Worm (Caenorhabditis elegans) whole organism, midembryonic: ENCODE results near the gene slcr-46.1.

Experiments used
- T22C8.4 ChIP-seq: fragments of 200-800 bp; sonication (Bioruptor generic); IDR thresholded peaks from 2 replicates; pipeline ENCODE4 v1.3.6; 2022; ENCODE audit warnings: missing genetic modification characterization, missing compliant biosample characterization
- cog-1 ChIP-seq: sonication (generic microtip); optimal IDR thresholded peaks from 2 replicates; lab custom pipeline; 2016; ENCODE audit warnings: missing genetic modification characterization, missing compliant biosample characterization
- flt-1 ChIP-seq: fragments of 200-800 bp; sonication (Bioruptor generic); IDR thresholded peaks from 2 replicates; pipeline ENCODE4 v1.3.6; 2022; ENCODE audit warnings: missing genetic modification characterization, missing compliant biosample characterization
- med-1 ChIP-seq: sonication (generic microtip); optimal IDR thresholded peaks from 2 replicates; lab custom pipeline; 2017; ENCODE audit warnings: missing genetic modification characterization, mild to moderate bottlenecking, missing compliant biosample characterization, antibody characterized with exemption, missing genetic modification reagents; ENCODE audit not compliant: insufficient read depth
- ref-1 ChIP-seq: fragments of 200-800 bp; sonication (Bioruptor generic); conservative IDR thresholded peaks from 2 replicates; pipeline ENCODE4 v1.3.6; 2022; ENCODE audit warnings: missing genetic modification reagents, missing genetic modification characterization, missing compliant biosample characterization
- tab-1 ChIP-seq: fragments of 200-800 bp; sonication (Bioruptor generic); IDR thresholded peaks from 2 replicates; pipeline ENCODE4 v1.3.6; 2022; ENCODE audit warnings: missing genetic modification characterization, missing compliant biosample characterization
- ztf-23 ChIP-seq: fragments of 200-800 bp; sonication (Bioruptor generic); IDR thresholded peaks from 2 replicates; pipeline ENCODE4 v1.3.6; 2022; ENCODE audit warnings: missing genetic modification reagents, missing genetic modification characterization, missing compliant biosample characterization
- ztf-29 ChIP-seq: fragments of 200-800 bp; sonication (Bioruptor generic); IDR thresholded peaks from 2 replicates; pipeline ENCODE4 v1.3.6; 2022; ENCODE audit warnings: missing genetic modification reagents, missing genetic modification characterization, missing compliant biosample characterization

DNA sequence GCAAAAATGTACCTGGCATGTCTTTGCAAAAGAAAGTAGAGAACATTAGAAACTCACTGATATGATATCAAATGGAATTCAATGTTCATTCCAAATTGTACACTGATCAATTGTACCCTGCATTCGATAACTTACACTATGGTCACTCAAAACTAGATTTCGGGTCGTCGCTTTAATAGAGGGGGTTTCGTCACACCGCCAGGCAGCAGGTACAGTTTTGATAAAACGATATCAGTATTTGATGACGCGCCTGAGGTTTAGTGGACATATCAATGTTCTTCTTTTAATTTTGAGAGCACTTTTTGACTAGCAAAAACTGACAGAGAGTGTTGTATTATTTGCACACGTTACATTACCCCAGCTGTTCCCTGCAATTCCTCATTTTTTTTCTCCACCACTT lies 4.0 kb downstream of the slcr-46.1 start:
- no peak for TF ChIP-seq flt-1 (GFP tag; lab: Robert Waterston, UW)
- no peak for TF ChIP-seq med-1
- no peak for TF ChIP-seq ztf-29 (GFP tag; lab: Robert Waterston, UW)
- no peak for TF ChIP-seq ztf-23 (GFP tag; lab: Robert Waterston, UW)
- TF ChIP-seq ref-1, result no peak
- no peak for TF ChIP-seq cog-1 (tag; lab: Kevin White, UChicago)
- TF ChIP-seq tab-1, result no peak
- no peak for TF ChIP-seq T22C8.4 (GFP tag; lab: Robert Waterston, UW)
